Worm (Caenorhabditis elegans) whole organism, L3 larva: ENCODE data around the gene tbx-7.
A peak's percentile ranks its signal among the peaks of the same experiment; 100 is the strongest.

ENCODE experiments used
- R02D3.7 ChIP-seq: fragments of 150-350 bp; optimal IDR thresholded peaks from 2 replicates; lab custom pipeline; 2014; ENCODE audit warnings: missing biosample characterization, missing genetic modification characterization
- ZK546.5 ChIP-seq: sonication (generic microtip); optimal IDR thresholded peaks from 2 replicates; lab custom pipeline; 2017; ENCODE audit warnings: missing biosample characterization, missing genetic modification characterization
- aly-2 ChIP-seq: fragments of 150-350 bp; optimal IDR thresholded peaks from 2 replicates; lab custom pipeline; 2014; ENCODE audit warnings: missing biosample characterization, missing genetic modification characterization
- ceh-28 ChIP-seq: fragments of 150-350 bp; optimal IDR thresholded peaks from 2 replicates; lab custom pipeline; 2014; ENCODE audit warnings: missing biosample characterization, missing genetic modification reagents, missing genetic modification characterization
- ceh-82 ChIP-seq: fragments of 150-350 bp; optimal IDR thresholded peaks from 2 replicates; lab custom pipeline; 2014; ENCODE audit warnings: missing biosample characterization, missing genetic modification characterization
- ceh-9 ChIP-seq: sonication (generic microtip); optimal IDR thresholded peaks from 2 replicates; lab custom pipeline; 2018; ENCODE audit warnings: missing biosample characterization, missing genetic modification characterization
- daf-12 ChIP-seq: fragments of 150-350 bp; optimal IDR thresholded peaks from 2 replicates; lab custom pipeline; 2014; ENCODE audit warnings: missing biosample characterization, missing genetic modification reagents, missing genetic modification characterization
- egl-27 ChIP-seq: sonication (generic microtip); optimal IDR thresholded peaks from 4 replicates; lab custom pipeline; 2017; ENCODE audit warnings: missing biosample characterization, missing genetic modification reagents, missing genetic modification characterization
- egl-5 ChIP-seq: fragments of 150-350 bp; optimal IDR thresholded peaks from 2 replicates; lab custom pipeline; 2017; ENCODE audit warnings: missing biosample characterization, missing genetic modification reagents, missing genetic modification characterization, inconsistent platforms
- elt-1 ChIP-seq: fragments of 150-350 bp; optimal IDR thresholded peaks from 2 replicates; lab custom pipeline; 2014; ENCODE audit warnings: missing biosample characterization, missing genetic modification characterization
- elt-2 ChIP-seq: sonication (generic microtip); optimal IDR thresholded peaks from 2 replicates; lab custom pipeline; 2016; ENCODE audit warnings: missing genetic modification reagents, mild to moderate bottlenecking, missing genetic modification characterization, missing compliant biosample characterization
- elt-3 ChIP-seq, 3 experiments: fragments of 150-350 bp in 1 of 3; sonication (generic microtip) in 2 of 3; optimal IDR thresholded peaks; 2 replicates in 2 of 3; 4 replicates in 1 of 3; lab custom pipeline; 2014 to 2017; ENCODE audit warnings: missing biosample characterization in 3 of 3, missing genetic modification characterization in 3 of 3
- eor-1 ChIP-seq, 2 experiments: fragments of 150-350 bp; optimal IDR thresholded peaks; 2 replicates each; lab custom pipeline; 2014 to 2018; ENCODE audit warnings: missing biosample characterization in 2 of 2, missing genetic modification characterization in 2 of 2
- fkh-10 ChIP-seq: sonication (generic microtip); optimal IDR thresholded peaks from 2 replicates; lab custom pipeline; 2017; ENCODE audit warnings: missing biosample characterization, missing genetic modification reagents, missing genetic modification characterization
- fkh-2 ChIP-seq: fragments of 150-350 bp; optimal IDR thresholded peaks from 2 replicates; lab custom pipeline; 2014; ENCODE audit warnings: missing biosample characterization, missing genetic modification reagents, missing genetic modification characterization
- fos-1 ChIP-seq: fragments of 150-350 bp; optimal IDR thresholded peaks from 2 replicates; lab custom pipeline; 2014; ENCODE audit warnings: missing biosample characterization, missing genetic modification characterization
- hmg-11 ChIP-seq: sonication (generic microtip); optimal IDR thresholded peaks from 2 replicates; lab custom pipeline; 2016; ENCODE audit warnings: missing genetic modification characterization, missing compliant biosample characterization
- jun-1 ChIP-seq: fragments of 150-350 bp; optimal IDR thresholded peaks from 2 replicates; lab custom pipeline; 2014; ENCODE audit warnings: missing biosample characterization, missing genetic modification reagents, missing genetic modification characterization
- lin-15B ChIP-seq: fragments of 150-350 bp; optimal IDR thresholded peaks from 2 replicates; lab custom pipeline; 2014; ENCODE audit warnings: missing biosample characterization, missing genetic modification characterization
- lin-39 ChIP-seq: fragments of 150-350 bp; optimal IDR thresholded peaks from 2 replicates; lab custom pipeline; 2018; ENCODE audit warnings: missing biosample characterization, missing genetic modification reagents, missing genetic modification characterization
- lsy-12 ChIP-seq: sonication (generic microtip); optimal IDR thresholded peaks from 2 replicates; lab custom pipeline; 2016; ENCODE audit warnings: mild to moderate bottlenecking, missing genetic modification characterization, missing compliant biosample characterization
- mdl-1 ChIP-seq: fragments of 150-350 bp; optimal IDR thresholded peaks from 2 replicates; lab custom pipeline; 2014; ENCODE audit warnings: missing biosample characterization, missing genetic modification characterization
- nfya-1 ChIP-seq: sonication (generic microtip); optimal IDR thresholded peaks from 2 replicates; lab custom pipeline; 2017; ENCODE audit warnings: missing genetic modification characterization, mild to moderate bottlenecking, missing compliant biosample characterization, antibody characterized with exemption, moderate library complexity; ENCODE audit not compliant: insufficient read depth
- nhr-11 ChIP-seq: fragments of 150-350 bp; optimal IDR thresholded peaks from 2 replicates; lab custom pipeline; 2014; ENCODE audit warnings: missing biosample characterization, missing genetic modification characterization
- nhr-12 ChIP-seq: fragments of 150-350 bp; optimal IDR thresholded peaks from 2 replicates; lab custom pipeline; 2014; ENCODE audit warnings: missing biosample characterization, missing genetic modification characterization
- nhr-23 ChIP-seq: fragments of 150-350 bp; optimal IDR thresholded peaks from 2 replicates; lab custom pipeline; 2014; ENCODE audit warnings: missing biosample characterization, missing genetic modification reagents, missing genetic modification characterization
- nhr-237 ChIP-seq: fragments of 150-350 bp; optimal IDR thresholded peaks from 2 replicates; lab custom pipeline; 2014; ENCODE audit warnings: missing biosample characterization, missing genetic modification characterization
- nhr-25 ChIP-seq: sonication (generic microtip); optimal IDR thresholded peaks from 2 replicates; lab custom pipeline; 2017; ENCODE audit warnings: missing biosample characterization, missing genetic modification characterization
- nhr-28 ChIP-seq: fragments of 150-350 bp; optimal IDR thresholded peaks from 2 replicates; lab custom pipeline; 2014; ENCODE audit warnings: missing biosample characterization, missing genetic modification characterization
- nhr-43 ChIP-seq: sonication (generic microtip); optimal IDR thresholded peaks from 2 replicates; lab custom pipeline; 2016; ENCODE audit warnings: mild to moderate bottlenecking, missing genetic modification characterization, missing compliant biosample characterization; ENCODE audit not compliant: poor library complexity, severe bottlenecking
- nhr-76 ChIP-seq: fragments of 150-350 bp; sonication (generic microtip); optimal IDR thresholded peaks from 5 replicates; lab custom pipeline; 2014; ENCODE audit warnings: missing biosample characterization, missing genetic modification characterization
- nhr-77 ChIP-seq: fragments of 150-350 bp; optimal IDR thresholded peaks from 2 replicates; lab custom pipeline; 2014; ENCODE audit warnings: missing biosample characterization, missing genetic modification characterization
- pha-4 ChIP-seq: fragments of 150-350 bp; optimal IDR thresholded peaks from 2 replicates; lab custom pipeline; 2014; ENCODE audit warnings: missing biosample characterization, missing genetic modification reagents, missing genetic modification characterization
- pqm-1 ChIP-seq: fragments of 150-350 bp; optimal IDR thresholded peaks from 2 replicates; lab custom pipeline; 2017; ENCODE audit warnings: missing biosample characterization, missing genetic modification characterization, inconsistent platforms
- skn-1 ChIP-seq: fragments of 150-350 bp; optimal IDR thresholded peaks from 2 replicates; lab custom pipeline; 2014; ENCODE audit warnings: missing biosample characterization, missing genetic modification characterization
- tbx-2 ChIP-seq: sonication (generic microtip); optimal IDR thresholded peaks from 2 replicates; lab custom pipeline; 2016; ENCODE audit warnings: mild to moderate bottlenecking, missing genetic modification characterization, missing compliant biosample characterization
- unc-39 ChIP-seq: sonication (generic microtip); optimal IDR thresholded peaks from 4 replicates; lab custom pipeline; 2017; ENCODE audit warnings: missing biosample characterization, missing genetic modification characterization
- unc-62 ChIP-seq: fragments of 150-350 bp; sonication (generic microtip); optimal IDR thresholded peaks from 4 replicates; lab custom pipeline; 2014; ENCODE audit warnings: missing biosample characterization, missing genetic modification reagents, missing genetic modification characterization
- ztf-11 ChIP-seq: fragments of 150-350 bp; optimal IDR thresholded peaks from 2 replicates; lab custom pipeline; 2014; ENCODE audit warnings: missing biosample characterization, missing genetic modification characterization
- ztf-4 ChIP-seq: fragments of 150-350 bp; optimal IDR thresholded peaks from 2 replicates; lab custom pipeline; 2014; ENCODE audit warnings: missing biosample characterization, missing genetic modification characterization

Gene tbx-7

DNA sequence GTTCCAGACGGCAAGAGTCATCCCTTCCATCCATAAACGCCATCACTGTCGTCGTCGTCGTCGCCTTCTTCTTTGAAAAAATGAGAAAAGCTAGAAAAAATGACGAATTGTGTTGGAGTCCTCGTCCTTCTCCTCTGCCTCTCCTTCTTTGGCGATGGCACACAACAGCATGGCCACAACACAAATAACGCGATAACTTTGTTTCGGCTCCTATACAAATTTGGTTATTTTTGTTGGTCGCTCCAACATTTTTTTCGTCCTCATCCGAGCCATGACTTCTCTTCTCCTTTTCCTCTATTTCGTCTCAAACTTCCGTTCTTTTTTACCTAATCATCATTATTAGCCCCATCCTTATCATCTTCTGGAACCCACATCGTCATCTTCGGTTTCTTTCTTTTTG is 36.3 kb downstream of the tbx-7 start:
- TF ChIP-seq nhr-43 (tag; lab: Kevin White, UChicago): no peak
- peak; percentile 22 for TF ChIP-seq fkh-10 (GFP tag; lab: Kevin White, UChicago)

DNA sequence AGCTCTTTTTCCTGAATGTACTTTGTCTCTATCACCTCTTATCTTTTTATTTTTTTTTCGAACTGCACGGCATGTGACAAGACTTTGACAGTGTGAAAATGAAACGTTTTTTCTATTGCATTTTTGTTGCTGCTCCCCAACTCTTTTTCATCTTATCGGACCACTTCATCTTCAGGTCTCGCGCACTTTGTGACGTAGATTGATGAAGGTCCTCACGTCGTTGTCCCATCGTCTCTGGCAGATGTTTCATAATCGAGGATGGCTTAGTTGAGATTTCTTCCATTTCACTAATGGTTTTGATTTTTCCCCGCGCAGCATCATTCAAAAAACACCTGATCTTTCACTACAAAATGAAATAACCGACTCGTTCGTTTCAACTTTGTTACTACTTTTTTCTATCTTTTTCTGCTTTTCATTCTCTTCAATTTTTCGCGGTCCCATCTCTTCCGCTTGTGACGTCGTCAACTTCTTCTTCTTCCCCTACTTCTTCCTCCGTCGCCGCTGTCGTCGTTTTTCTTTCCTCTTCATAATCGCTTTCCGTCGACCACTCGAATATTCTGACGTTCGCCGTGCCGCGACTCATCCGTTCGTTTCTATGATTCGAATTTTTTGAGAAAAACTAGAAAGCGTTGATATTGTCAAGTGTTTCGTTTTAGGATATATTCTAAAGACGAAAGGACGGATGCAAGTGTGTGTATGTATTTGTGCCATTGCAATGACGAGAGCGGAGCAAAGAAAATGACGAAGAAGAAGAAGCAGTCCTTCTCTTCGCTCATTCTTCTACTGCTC is 37.0 kb downstream of the tbx-7 start, which contains the start of gene T04C9.2:
Gene T04C9.2 (plus strand): TSS at position 739 of the 789 bp plus-strand sequence.
- no peak for TF ChIP-seq unc-39 (tag; lab: Kevin White, UChicago)
- TF ChIP-seq lin-39 (tag; lab: Kevin White, UChicago): peak; percentile 85
- TF ChIP-seq ztf-11 (tag; lab: Kevin White, UChicago): no peak
- no peak for TF ChIP-seq skn-1
- peak; percentile 23 for TF ChIP-seq elt-2 (tag; lab: Kevin White, UChicago)
- no peak for TF ChIP-seq ZK546.5
- TF ChIP-seq fkh-10 (GFP tag; lab: Kevin White, UChicago): peak; percentile 31
- no peak for TF ChIP-seq ztf-4 (tag; lab: Kevin White, UChicago)
- no peak for TF ChIP-seq eor-1 (tag; optimal IDR thresholded peaks at IDR 0.05; lab: Kevin White, UChicago)
- TF ChIP-seq pha-4 (tag; lab: Kevin White, UChicago): no peak
- no peak for TF ChIP-seq fkh-2 (tag; lab: Kevin White, UChicago)
- no peak for TF ChIP-seq lsy-12 (tag; lab: Kevin White, UChicago)
- no peak for TF ChIP-seq ceh-9 (tag; lab: Kevin White, UChicago)
- no peak for TF ChIP-seq R02D3.7 (tag; lab: Kevin White, UChicago)
- peak; percentile 80 for TF ChIP-seq elt-1 (tag; lab: Kevin White, UChicago)
- TF ChIP-seq nfya-1 (tag; lab: Kevin White, UChicago): peak; percentile 23
- TF ChIP-seq unc-62 (GFP tag; lab: Kevin White, UChicago): peak; percentile 65
- no peak for TF ChIP-seq aly-2 (tag; lab: Kevin White, UChicago)
- peak; percentile 29 for TF ChIP-seq pqm-1 (tag; lab: Kevin White, UChicago)
- TF ChIP-seq ceh-28 (tag; lab: Kevin White, UChicago): no peak
- no peak for TF ChIP-seq nhr-25 (tag; lab: Kevin White, UChicago)

DNA sequence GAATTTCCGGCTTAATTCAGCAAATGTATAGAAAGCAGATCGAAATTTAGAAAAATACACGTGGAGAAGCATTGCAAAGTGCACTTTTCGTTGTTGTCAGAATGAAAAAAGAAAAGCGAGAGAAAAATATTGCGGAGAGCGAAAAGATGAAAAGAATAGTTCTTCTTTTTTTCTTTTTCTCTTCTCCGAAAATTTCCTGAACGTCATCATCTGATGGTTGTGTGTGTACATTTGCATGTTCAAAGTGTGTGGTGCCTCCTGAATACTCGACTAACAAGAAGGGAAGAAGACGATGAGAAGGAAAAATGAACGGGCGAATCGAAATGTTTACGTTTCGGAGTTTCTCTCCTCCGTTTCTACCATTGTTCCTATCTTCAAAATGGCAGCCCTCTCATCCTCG is 38.2 kb downstream of the tbx-7 start:
- TF ChIP-seq pha-4 (tag; lab: Kevin White, UChicago): peak; percentile 38
- TF ChIP-seq nfya-1 (tag; lab: Kevin White, UChicago): peak; percentile 21
- no peak for TF ChIP-seq egl-5
- TF ChIP-seq, all 47 proteins: peak for 2

DNA sequence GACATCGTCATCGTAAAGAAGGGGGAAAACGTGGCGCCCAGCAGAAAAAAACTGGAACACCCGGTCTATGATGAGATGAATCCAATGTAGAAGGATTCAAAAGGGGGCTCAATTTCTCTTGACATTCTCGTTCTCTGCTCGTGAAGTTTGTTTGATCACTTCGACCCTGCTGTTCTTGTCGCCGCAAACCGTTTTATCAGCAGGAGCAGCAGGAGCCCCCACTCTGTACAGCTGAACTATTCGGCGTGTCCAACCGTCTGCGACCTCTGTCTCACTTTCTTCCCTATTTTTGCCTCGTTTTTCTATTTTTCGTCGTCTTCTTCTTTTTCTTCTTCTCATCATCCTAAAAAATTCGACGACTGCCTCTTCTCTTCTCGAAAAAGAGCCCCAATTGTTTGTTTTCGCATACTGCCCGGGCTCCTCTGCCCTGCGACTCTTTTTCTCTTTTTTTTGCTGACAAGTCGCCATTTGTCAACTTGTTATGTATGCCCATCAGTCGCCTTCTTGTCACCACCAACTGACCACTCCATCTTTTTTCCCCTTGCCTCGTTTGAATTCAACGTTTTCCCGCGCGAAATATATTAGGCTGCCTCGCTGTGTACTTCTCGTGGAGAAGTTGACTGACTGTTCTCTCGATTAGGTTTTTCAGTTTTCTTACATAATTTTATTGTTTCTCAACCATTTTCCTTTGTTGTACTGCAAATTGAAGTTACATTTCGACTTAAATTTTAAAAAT is 39.2 kb downstream of the tbx-7 start:
- TF ChIP-seq eor-1 (tag; optimal IDR thresholded peaks at IDR 0.05; lab: Kevin White, UChicago): no peak
- TF ChIP-seq nhr-12 (tag; lab: Kevin White, UChicago): no peak
- TF ChIP-seq ceh-28 (tag; lab: Kevin White, UChicago): no peak
- no peak for TF ChIP-seq mdl-1
- TF ChIP-seq fos-1 (tag; lab: Kevin White, UChicago): no peak
- TF ChIP-seq nhr-23 (tag; lab: Kevin White, UChicago): peak; percentile 2
- no peak for TF ChIP-seq ztf-11 (tag; lab: Kevin White, UChicago)
- TF ChIP-seq nhr-77 (tag; lab: Kevin White, UChicago): no peak
- TF ChIP-seq ceh-9 (tag; lab: Kevin White, UChicago): no peak
- peak; percentile 36 for TF ChIP-seq nfya-1 (tag; lab: Kevin White, UChicago)
- no peak for TF ChIP-seq unc-39 (tag; lab: Kevin White, UChicago)
- no peak for TF ChIP-seq R02D3.7 (tag; lab: Kevin White, UChicago)
- TF ChIP-seq daf-12 (tag; lab: Kevin White, UChicago): no peak
- peak; percentile 17 for TF ChIP-seq nhr-25 (tag; lab: Kevin White, UChicago)
- no peak for TF ChIP-seq skn-1
- no peak for TF ChIP-seq lin-15B (tag; lab: Kevin White, UChicago)
- TF ChIP-seq ceh-82 (tag; lab: Kevin White, UChicago): no peak
- TF ChIP-seq pha-4 (tag; lab: Kevin White, UChicago): peak; percentile 15
- no peak for TF ChIP-seq elt-3 (tag; optimal IDR thresholded peaks at IDR 0.05; lab: Kevin White, UChicago)
- TF ChIP-seq lsy-12 (tag; lab: Kevin White, UChicago): no peak
- no peak for TF ChIP-seq nhr-237 (tag; lab: Kevin White, UChicago)
- no peak for TF ChIP-seq nhr-11 (tag; lab: Kevin White, UChicago)
- TF ChIP-seq hmg-11 (tag; lab: Kevin White, UChicago): no peak
- no peak for TF ChIP-seq nhr-28 (tag; lab: Kevin White, UChicago)
- TF ChIP-seq tbx-2 (tag; lab: Kevin White, UChicago): no peak
- no peak for TF ChIP-seq elt-1 (tag; lab: Kevin White, UChicago)
- no peak for TF ChIP-seq aly-2 (tag; lab: Kevin White, UChicago)
- no peak for TF ChIP-seq egl-27 (tag; lab: Kevin White, UChicago)
- no peak for TF ChIP-seq nhr-76 (tag; lab: Kevin White, UChicago)
- TF ChIP-seq fkh-10 (GFP tag; lab: Kevin White, UChicago): no peak
- TF ChIP-seq pqm-1 (tag; lab: Kevin White, UChicago): peak; percentile 23
- TF ChIP-seq nhr-43 (tag; lab: Kevin White, UChicago): no peak
- TF ChIP-seq elt-2 (tag; lab: Kevin White, UChicago): peak; percentile 31
- peak; percentile 64 for TF ChIP-seq unc-62 (GFP tag; lab: Kevin White, UChicago)
- TF ChIP-seq jun-1: no peak
- TF ChIP-seq lin-39 (tag; lab: Kevin White, UChicago): peak; percentile 99
